Fruit fly (Drosophila melanogaster): Measurements from ENCODE around the gene Prosbeta3.

DNA sequence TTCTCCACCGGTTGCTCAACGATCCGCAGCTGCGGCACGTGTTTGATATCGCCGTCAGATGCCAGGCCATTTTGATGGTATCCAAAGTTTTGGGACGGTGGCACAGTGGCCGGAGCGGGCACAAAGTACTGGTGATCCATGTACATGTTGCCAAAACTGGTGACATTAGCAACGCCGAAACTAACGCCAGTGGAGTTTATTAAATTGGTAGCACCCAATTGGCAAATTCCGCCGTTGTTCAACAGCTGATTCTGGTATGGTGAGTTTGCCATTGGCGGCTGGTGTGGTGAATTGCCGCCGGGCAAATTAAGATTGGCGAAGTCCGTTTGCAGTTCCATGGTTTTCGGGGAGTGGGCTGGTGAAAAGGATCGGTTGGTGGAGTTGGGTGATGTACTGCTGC lies 40.9 kb upstream of the Prosbeta3 start:
- TF ChIP-seq Clk (GFP tag; optimal IDR thresholded peaks at IDR 0.05) (no peak), pad (GFP tag; optimal IDR thresholded peaks at IDR 0.05) (no peak), cic (GFP tag; optimal IDR thresholded peaks at IDR 0.05) (no peak), Mnt (GFP tag; optimal IDR thresholded peaks at IDR 0.05) (no peak), kay (GFP tag; ENCODE audit: borderline replicate concordance) (no peak), CG11617 (GFP tag; optimal IDR thresholded peaks at IDR 0.05) (no peak), ovo (GFP tag; optimal IDR thresholded peaks at IDR 0.05) (no peak)

Measured in whole organism, adult.